Fruit fly (Drosophila melanogaster): ENCODE measurements around the gene Hip14.

DNA sequence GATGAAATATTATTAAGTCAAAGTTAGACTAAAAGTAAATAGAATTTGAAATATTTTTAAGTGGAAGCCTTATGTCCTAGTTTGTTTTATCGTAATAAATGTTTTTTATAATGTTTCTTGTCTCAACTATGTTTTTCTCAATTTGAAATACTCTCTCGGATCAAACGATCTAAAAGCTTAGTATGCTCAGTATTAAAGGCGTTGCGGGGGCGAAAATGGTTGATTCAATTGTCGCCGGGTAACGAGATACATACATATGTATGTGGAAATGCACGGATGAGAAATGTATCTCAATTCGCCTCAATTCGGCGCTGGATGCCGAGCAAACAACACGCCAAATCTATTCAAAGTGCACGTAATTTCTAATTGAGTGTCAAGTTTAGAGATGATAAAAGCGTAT, 47.1 kb downstream of the Hip14 start, which contains the start of gene CG5895:
- TF ChIP-seq Lpt (GFP tag; optimal IDR thresholded peaks at IDR 0.05) (no peak), fd59A (GFP tag; optimal IDR thresholded peaks at IDR 0.05) (no peak), CG1621 (tag; optimal IDR thresholded peaks at IDR 0.05) (no peak), Sox14 (GFP tag; optimal IDR thresholded peaks at IDR 0.05) (no peak), Gug (GFP tag; IDR thresholded peaks at IDR 0.05) (no peak)
